Fruit fly (Drosophila melanogaster) whole organism, embryonic: ENCODE measurements around the gene dpy.

Experiments used
- ATbp ChIP-seq: fragments of 200-800 bp; sonication (Bioruptor generic); optimal IDR thresholded peaks from 2 replicates; lab custom pipeline; 2017; ENCODE audit warnings: missing biosample characterization, mild to moderate bottlenecking, missing genetic modification characterization, missing genetic modification reagents
- Abd-B ChIP-seq: fragments of 200-800 bp; sonication (Bioruptor generic); optimal IDR thresholded peaks from 2 replicates; lab custom pipeline; 2018; ENCODE audit warnings: missing biosample characterization, mild to moderate bottlenecking, missing genetic modification characterization, moderate library complexity
- Asciz ChIP-seq: fragments of 200-800 bp; sonication (Bioruptor generic); optimal IDR thresholded peaks from 2 replicates; lab custom pipeline; 2017; ENCODE audit warnings: missing biosample characterization, mild to moderate bottlenecking, missing genetic modification characterization, missing genetic modification reagents
- CG10267 ChIP-seq: fragments of 200-800 bp; sonication (Bioruptor generic); optimal IDR thresholded peaks from 2 replicates; lab custom pipeline; 2018; ENCODE audit warnings: missing biosample characterization, mild to moderate bottlenecking, missing genetic modification characterization, moderate library complexity
- CG10565 ChIP-seq: fragments of 200-800 bp; sonication (Bioruptor generic); optimal IDR thresholded peaks from 3 replicates; lab custom pipeline; 2016; ENCODE audit warnings: missing biosample characterization, mild to moderate bottlenecking, missing genetic modification characterization
- CG11504 ChIP-seq: fragments of 200-800 bp; sonication (Bioruptor generic); optimal IDR thresholded peaks from 3 replicates; lab custom pipeline; 2019; ENCODE audit warnings: missing biosample characterization, mild to moderate bottlenecking, missing genetic modification characterization, moderate library complexity
- CG11695 ChIP-seq: fragments of 200-800 bp; sonication (Bioruptor generic); IDR thresholded peaks from 3 replicates; pipeline ENCODE4 v1.3.6; 2022; ENCODE audit warnings: missing biosample characterization, missing genetic modification characterization
- CG1233 ChIP-seq: fragments of 200-800 bp; sonication (Bioruptor generic); optimal IDR thresholded peaks from 4 replicates; lab custom pipeline; 2018; ENCODE audit warnings: missing biosample characterization, mild to moderate bottlenecking, missing genetic modification characterization
- CG13624 ChIP-seq: fragments of 200-800 bp; sonication (Bioruptor generic); optimal IDR thresholded peaks from 2 replicates; lab custom pipeline; 2016; ENCODE audit warnings: missing biosample characterization, missing genetic modification characterization
- CG15073 ChIP-seq: fragments of 200-800 bp; sonication (Bioruptor generic); optimal IDR thresholded peaks from 2 replicates; lab custom pipeline; 2016; ENCODE audit warnings: missing biosample characterization, missing genetic modification characterization
- CG15696 ChIP-seq: fragments of 200-800 bp; sonication (Bioruptor generic); optimal IDR thresholded peaks from 2 replicates; lab custom pipeline; 2019; ENCODE audit warnings: missing biosample characterization, mild to moderate bottlenecking, missing genetic modification characterization, moderate library complexity
- CG16815 ChIP-seq: fragments of 200-800 bp; sonication (Bioruptor generic); optimal IDR thresholded peaks from 3 replicates; lab custom pipeline; 2017; ENCODE audit warnings: missing biosample characterization, mild to moderate bottlenecking, missing genetic modification characterization
- CG17612 ChIP-seq: fragments of 200-800 bp; sonication (Bioruptor generic); IDR thresholded peaks from 2 replicates; pipeline ENCODE4 v1.3.6; 2022; ENCODE audit warnings: missing biosample characterization, missing genetic modification characterization
- CG17912 ChIP-seq: fragments of 200-800 bp; sonication (Bioruptor generic); optimal IDR thresholded peaks from 2 replicates; lab custom pipeline; 2018; ENCODE audit warnings: missing biosample characterization, mild to moderate bottlenecking, missing genetic modification characterization
- CG18262 ChIP-seq: fragments of 200-800 bp; optimal IDR thresholded peaks from 3 replicates; lab custom pipeline; 2019; ENCODE audit warnings: missing biosample characterization, mild to moderate bottlenecking, missing genetic modification characterization, moderate library complexity
- CG31388 ChIP-seq: fragments of 200-800 bp; sonication (Bioruptor generic); optimal IDR thresholded peaks from 2 replicates; lab custom pipeline; 2016; ENCODE audit warnings: missing biosample characterization, missing genetic modification characterization
- CG4404 ChIP-seq: fragments of 200-800 bp; sonication (Bioruptor generic); IDR thresholded peaks from 2 replicates; pipeline ENCODE4 v1.3.6; 2022; ENCODE audit warnings: missing biosample characterization, missing genetic modification characterization
- CG6254 ChIP-seq: fragments of 200-800 bp; sonication (Bioruptor generic); optimal IDR thresholded peaks from 3 replicates; lab custom pipeline; 2017; ENCODE audit warnings: mild to moderate bottlenecking, missing biosample characterization, missing genetic modification reagents, missing genetic modification characterization
- CG9215 ChIP-seq: fragments of 200-800 bp; sonication (Bioruptor generic); IDR thresholded peaks from 2 replicates; pipeline ENCODE4 v1.3.6; 2022; ENCODE audit warnings: missing biosample characterization, missing genetic modification characterization
- CoRest ChIP-seq: fragments of 200-800 bp; sonication (Bioruptor generic); optimal IDR thresholded peaks from 3 replicates; lab custom pipeline; 2018; ENCODE audit warnings: missing biosample characterization, mild to moderate bottlenecking, missing genetic modification characterization, moderate library complexity
- Dp ChIP-seq: fragments of 200-800 bp; sonication (Bioruptor generic); optimal IDR thresholded peaks from 2 replicates; lab custom pipeline; 2018; ENCODE audit warnings: missing biosample characterization, mild to moderate bottlenecking, missing genetic modification characterization, moderate library complexity
- Drgx ChIP-seq: fragments of 200-800 bp; sonication (Bioruptor generic); IDR thresholded peaks from 2 replicates; pipeline ENCODE4 v1.3.6; 2022; ENCODE audit warnings: missing biosample characterization, missing genetic modification characterization
- Elba2 ChIP-seq: fragments of 200-800 bp; sonication (Bioruptor generic); optimal IDR thresholded peaks from 3 replicates; lab custom pipeline; 2016; ENCODE audit warnings: missing biosample characterization, missing genetic modification characterization
- Ets97D ChIP-seq: fragments of 200-800 bp; sonication (Bioruptor generic); optimal IDR thresholded peaks from 3 replicates; lab custom pipeline; 2016; ENCODE audit warnings: missing biosample characterization, missing genetic modification characterization
- Fer2 ChIP-seq: fragments of 200-800 bp; sonication (Bioruptor generic); optimal IDR thresholded peaks from 2 replicates; lab custom pipeline; 2018; ENCODE audit warnings: missing biosample characterization, mild to moderate bottlenecking, missing genetic modification characterization, moderate library complexity
- Fer3 ChIP-seq: fragments of 200-800 bp; sonication (Bioruptor generic); optimal IDR thresholded peaks from 2 replicates; lab custom pipeline; 2018; ENCODE audit warnings: missing biosample characterization, mild to moderate bottlenecking, missing genetic modification characterization, moderate library complexity
- Hmx ChIP-seq: fragments of 200-800 bp; sonication (Bioruptor generic); optimal IDR thresholded peaks from 2 replicates; lab custom pipeline; 2016; ENCODE audit warnings: missing biosample characterization, missing genetic modification characterization
- MESR4 ChIP-seq: fragments of 200-800 bp; sonication (Bioruptor generic); optimal IDR thresholded peaks from 2 replicates; lab custom pipeline; 2018; ENCODE audit warnings: missing biosample characterization, mild to moderate bottlenecking, missing genetic modification characterization, moderate library complexity
- Max ChIP-seq: fragments of 200-800 bp; sonication (Bioruptor generic); optimal IDR thresholded peaks from 2 replicates; lab custom pipeline; 2016; ENCODE audit warnings: missing biosample characterization, mild to moderate bottlenecking, missing genetic modification characterization
- Scr ChIP-seq: fragments of 200-800 bp; sonication (Bioruptor generic); IDR thresholded peaks from 2 replicates; pipeline ENCODE4 v1.3.6; 2022; ENCODE audit warnings: missing biosample characterization, missing genetic modification characterization; ENCODE audit not compliant: partially characterized antibody
- Stat92E ChIP-seq, 3 experiments: fragments of >200 bp in 2 of 3; fragments of 200-800 bp in 1 of 3; sonication (Bioruptor generic) in 1 of 3; optimal IDR thresholded peaks; 2 replicates each; lab custom pipeline; 2017 to 2019; ENCODE audit warnings: missing biosample characterization in 3 of 3, missing genetic modification characterization in 3 of 3, mild to moderate bottlenecking in 1 of 3, moderate library complexity in 1 of 3
- YL-1 ChIP-seq: fragments of 200-800 bp; sonication (Bioruptor generic); optimal IDR thresholded peaks from 3 replicates; lab custom pipeline; 2017; ENCODE audit warnings: missing biosample characterization, mild to moderate bottlenecking, missing genetic modification characterization
- ase ChIP-seq: fragments of 200-800 bp; sonication (Bioruptor generic); IDR thresholded peaks from 3 replicates; pipeline ENCODE4 v1.3.6; 2022; ENCODE audit warnings: missing biosample characterization, missing genetic modification characterization
- az2 ChIP-seq: fragments of 200-800 bp; sonication (Bioruptor generic); optimal IDR thresholded peaks from 3 replicates; lab custom pipeline; 2016; ENCODE audit warnings: missing biosample characterization, missing genetic modification characterization
- bab2 ChIP-seq: fragments of 200-800 bp; sonication (Bioruptor generic); optimal IDR thresholded peaks from 2 replicates; lab custom pipeline; 2016; ENCODE audit warnings: missing biosample characterization, missing genetic modification characterization
- cato ChIP-seq: fragments of 200-800 bp; sonication (Bioruptor generic); optimal IDR thresholded peaks from 2 replicates; lab custom pipeline; 2016; ENCODE audit warnings: missing biosample characterization, missing genetic modification characterization, borderline replicate concordance
- cg ChIP-seq: fragments of 200-800 bp; sonication (Bioruptor generic); optimal IDR thresholded peaks from 3 replicates; lab custom pipeline; 2019; ENCODE audit warnings: missing biosample characterization, mild to moderate bottlenecking, missing genetic modification characterization, moderate library complexity
- croc ChIP-seq: fragments of 200-800 bp; sonication (Bioruptor generic); conservative IDR thresholded peaks from 3 replicates; pipeline ENCODE4 v1.3.6; 2022; ENCODE audit warnings: missing biosample characterization, missing genetic modification characterization
- da ChIP-seq: fragments of 200-800 bp; sonication (Bioruptor generic); optimal IDR thresholded peaks from 2 replicates; lab custom pipeline; 2016; ENCODE audit warnings: missing biosample characterization, missing genetic modification characterization
- disco-r ChIP-seq: fragments of 200-800 bp; sonication (Bioruptor generic); optimal IDR thresholded peaks from 2 replicates; lab custom pipeline; 2016; ENCODE audit warnings: missing biosample characterization, missing genetic modification characterization
- dm ChIP-seq: fragments of 200-800 bp; sonication (Bioruptor generic); optimal IDR thresholded peaks from 3 replicates; lab custom pipeline; 2016; ENCODE audit warnings: missing biosample characterization, missing genetic modification characterization
- fru ChIP-seq: fragments of >200 bp; optimal IDR thresholded peaks from 2 replicates; lab custom pipeline; 2017
- gce ChIP-seq: fragments of 200-800 bp; sonication (Bioruptor generic); IDR thresholded peaks from 3 replicates; pipeline ENCODE4 v1.3.6; 2022; ENCODE audit warnings: missing biosample characterization, missing genetic modification characterization
- gcm ChIP-seq: fragments of 200-800 bp; sonication (Bioruptor generic); optimal IDR thresholded peaks from 2 replicates; lab custom pipeline; 2019; ENCODE audit warnings: missing biosample characterization, mild to moderate bottlenecking, missing genetic modification characterization, moderate library complexity
- gcm2 ChIP-seq: fragments of 200-800 bp; sonication (Bioruptor generic); optimal IDR thresholded peaks from 2 replicates; lab custom pipeline; 2016; ENCODE audit warnings: missing biosample characterization, missing genetic modification characterization
- grn ChIP-seq: fragments of 200-800 bp; sonication (Bioruptor generic); optimal IDR thresholded peaks from 3 replicates; lab custom pipeline; 2017; ENCODE audit warnings: missing biosample characterization, missing genetic modification characterization
- hb ChIP-seq: fragments of 200-800 bp; sonication (Bioruptor generic); IDR thresholded peaks from 3 replicates; pipeline ENCODE4 v1.3.6; 2022; ENCODE audit warnings: missing biosample characterization, missing genetic modification characterization; ENCODE audit not compliant: partially characterized antibody
- insv ChIP-seq, 2 experiments: fragments of 200-800 bp; sonication (Bioruptor generic); optimal IDR thresholded peaks; 3 replicates each; lab custom pipeline; 2016 to 2018; ENCODE audit warnings: missing biosample characterization in 2 of 2, missing genetic modification characterization in 2 of 2
- lilli ChIP-seq: fragments of 200-800 bp; sonication (Bioruptor generic); optimal IDR thresholded peaks from 3 replicates; lab custom pipeline; 2016; ENCODE audit warnings: missing biosample characterization, missing genetic modification characterization
- scrt ChIP-seq: fragments of 200-800 bp; sonication (Bioruptor generic); optimal IDR thresholded peaks from 2 replicates; lab custom pipeline; 2018; ENCODE audit warnings: missing biosample characterization, mild to moderate bottlenecking, missing genetic modification characterization, moderate library complexity
- vfl ChIP-seq: fragments of 200-800 bp; sonication (Bioruptor generic); optimal IDR thresholded peaks from 2 replicates; lab custom pipeline; 2016; ENCODE audit warnings: missing biosample characterization, missing genetic modification characterization
- wdn ChIP-seq: fragments of 200-800 bp; sonication (Bioruptor generic); IDR thresholded peaks from 2 replicates; pipeline ENCODE4 v1.3.6; 2022; ENCODE audit warnings: missing biosample characterization, missing genetic modification characterization

dpy gene

dm6 chr2L:4452798-4453197 is 161.3 kb downstream of the dpy start, which contains the start of gene CG15439 (continued):
- TF ChIP-seq MESR4 (GFP tag; lab: Kevin White, UChicago) (peak; percentile 89), ase (no peak), cato (no peak), CoRest (tag; lab: Kevin White, UChicago) (no peak), Fer2 (tag; lab: Kevin White, UChicago) (no peak), Hmx (GFP tag; lab: Kevin White, UChicago) (no peak), gcm2 (GFP tag; lab: Kevin White, UChicago) (no peak), disco-r (GFP tag; lab: Kevin White, UChicago) (no peak), Asciz (GFP tag; lab: Kevin White, UChicago) (no peak), Scr (GFP tag; lab: Robert Waterston, UW) (peak; percentile 76), CG18262 (no peak), Max (GFP tag; lab: Kevin White, UChicago) (no peak), vfl (GFP tag; lab: Kevin White, UChicago) (no peak), wdn (no peak), grn (GFP tag; lab: Kevin White, UChicago) (no peak), croc (GFP tag; lab: Robert Waterston, UW) (no peak), gce (GFP tag; lab: Robert Waterston, UW) (no peak), CG11504 (tag; lab: Kevin White, UChicago) (no peak), CG15073 (GFP tag; lab: Kevin White, UChicago) (no peak), scrt (GFP tag; lab: Kevin White, UChicago) (no peak), Ets97D (GFP tag; lab: Kevin White, UChicago) (no peak), Stat92E (GFP tag; optimal IDR thresholded peaks at IDR 0.05; lab: Kevin White, UChicago) (no peak), CG15696 (tag; lab: Kevin White, UChicago) (no peak), Dp (no peak), Elba2 (GFP tag; lab: Kevin White, UChicago) (no peak), cg (GFP tag; lab: Kevin White, UChicago) (no peak), CG9215 (no peak), CG10267 (tag; lab: Kevin White, UChicago) (no peak), lilli (GFP tag; lab: Kevin White, UChicago) (no peak), CG16815 (GFP tag; lab: Kevin White, UChicago) (no peak), CG10565 (GFP tag; lab: Kevin White, UChicago) (no peak), da (no peak), fru (no peak), dm (GFP tag; lab: Kevin White, UChicago) (no peak), CG17612 (GFP tag; lab: Robert Waterston, UW) (no peak), Drgx (GFP tag; lab: Robert Waterston, UW) (no peak), YL-1 (GFP tag; lab: Kevin White, UChicago) (peak; percentile 22), az2 (GFP tag; lab: Kevin White, UChicago) (no peak), CG11695 (GFP tag; lab: Robert Waterston, UW) (no peak), CG31388 (GFP tag; lab: Kevin White, UChicago) (no peak), bab2 (GFP tag; lab: Kevin White, UChicago) (no peak), ATbp (GFP tag; lab: Kevin White, UChicago) (no peak), Abd-B (GFP tag; lab: Kevin White, UChicago) (no peak), CG13624 (GFP tag; lab: Kevin White, UChicago) (no peak), CG6254 (peak; percentile 23), CG4404 (GFP tag; lab: Robert Waterston, UW) (no peak), hb (GFP tag; lab: Robert Waterston, UW) (0 out of 3 replicates have a peak, but pooled peaks have one; percentile 63), CG1233 (no peak), CG17912 (no peak), insv (GFP tag; optimal IDR thresholded peaks at IDR 0.05; lab: Kevin White, UChicago) (no peak), gcm (GFP tag; lab: Kevin White, UChicago) (no peak), Fer3 (no peak)
